Worm (Caenorhabditis elegans) whole organism, mixed stage, embryonic: ENCODE results near the gene hpo-26.

Experiments used
- ceh-83 ChIP-seq: fragments of 200-800 bp; sonication (Bioruptor generic); optimal IDR thresholded peaks from 2 replicates; lab custom pipeline; 2018; ENCODE audit warnings: mild to moderate bottlenecking, missing genetic modification characterization, missing compliant biosample characterization
- elt-3 ChIP-seq: fragments of 150-350 bp; optimal IDR thresholded peaks from 2 replicates; lab custom pipeline; 2014; ENCODE audit warnings: missing biosample characterization, missing genetic modification characterization
- ham-2 ChIP-seq: fragments of 200-800 bp; sonication (Bioruptor generic); optimal IDR thresholded peaks from 2 replicates; lab custom pipeline; 2018; ENCODE audit warnings: mild to moderate bottlenecking, missing genetic modification characterization, missing compliant biosample characterization
- lsy-2 ChIP-seq: fragments of 150-350 bp; optimal IDR thresholded peaks from 2 replicates; lab custom pipeline; 2014; ENCODE audit warnings: missing biosample characterization, missing genetic modification characterization
- mls-2 ChIP-seq: sonication (generic microtip); optimal IDR thresholded peaks from 2 replicates; lab custom pipeline; 2016; ENCODE audit warnings: mild to moderate bottlenecking, missing genetic modification characterization, moderate library complexity, missing compliant biosample characterization
- nhr-12 ChIP-seq: fragments of 150-350 bp; optimal IDR thresholded peaks from 2 replicates; lab custom pipeline; 2014; ENCODE audit warnings: missing biosample characterization, missing genetic modification characterization
- nhr-237 ChIP-seq: fragments of 150-350 bp; optimal IDR thresholded peaks from 2 replicates; lab custom pipeline; 2014; ENCODE audit warnings: missing biosample characterization, missing genetic modification characterization
- pha-4 ChIP-seq: fragments of 150-350 bp; optimal IDR thresholded peaks from 2 replicates; lab custom pipeline; 2018; ENCODE audit warnings: missing biosample characterization, missing genetic modification reagents, missing genetic modification characterization
- unc-62 ChIP-seq: fragments of 150-350 bp; optimal IDR thresholded peaks from 2 replicates; lab custom pipeline; 2014; ENCODE audit warnings: missing biosample characterization, missing genetic modification reagents, missing genetic modification characterization

ce11 chrV:6559585-6559984 is 26.7 kb upstream of the hpo-26 start:
- TF ChIP-seq nhr-237 (tag; lab: Kevin White, UChicago) (no peak), lsy-2 (tag; lab: Kevin White, UChicago) (no peak), nhr-12 (tag; lab: Kevin White, UChicago) (no peak), unc-62 (GFP tag; lab: Kevin White, UChicago) (no peak), ceh-83 (GFP tag; lab: Kevin White, UChicago) (no peak), pha-4 (no peak), mls-2 (tag; lab: Kevin White, UChicago) (no peak), elt-3 (tag; lab: Kevin White, UChicago) (no peak), ham-2 (GFP tag; lab: Kevin White, UChicago) (no peak)
